Fruit fly (Drosophila melanogaster): Measurements from ENCODE around the gene CG6041.

DNA sequence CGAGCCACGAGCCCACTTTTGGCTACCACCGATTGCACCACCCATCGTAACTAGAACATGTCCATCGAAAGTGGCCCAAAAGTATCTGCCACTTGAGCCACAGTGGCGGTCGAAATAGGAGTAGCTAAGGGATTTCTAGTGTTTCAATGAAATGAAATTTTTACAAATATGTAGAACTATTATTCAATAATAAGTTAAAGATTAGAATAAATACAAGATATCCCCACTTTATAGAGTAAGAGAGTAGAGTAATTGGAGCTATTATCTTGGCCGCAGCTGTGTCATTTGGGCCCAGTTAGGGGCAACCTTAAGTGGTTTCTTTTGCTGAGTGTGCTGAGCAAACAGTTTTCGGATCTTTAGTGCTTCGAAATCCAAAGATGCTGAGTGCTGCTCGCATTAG, 41.4 kb downstream of the CG6041 start:
- no peak for TF ChIP-seq pan (optimal IDR thresholded peaks at IDR 0.05)
- TF ChIP-seq CG8478 (optimal IDR thresholded peaks at IDR 0.05): no peak
- no peak for TF ChIP-seq usp (GFP tag; optimal IDR thresholded peaks at IDR 0.05)
- no peak for TF ChIP-seq psq (optimal IDR thresholded peaks at IDR 0.05)
- no peak for TF ChIP-seq Dll (optimal IDR thresholded peaks at IDR 0.05)
